Worm (Caenorhabditis elegans) whole organism, young adult: Measurements from ENCODE around the gene F11G11.5.
A peak's percentile ranks its signal among the peaks of the same experiment; 100 is the strongest.

Source experiments
- B0336.3 ChIP-seq: fragments of 200-800 bp; sonication (Bioruptor generic); IDR thresholded peaks from 2 replicates; pipeline ENCODE4 v1.3.6; 2022; ENCODE audit warnings: missing genetic modification characterization, missing compliant biosample characterization
- C06A6.2 ChIP-seq: fragments of 200-800 bp; sonication (Bioruptor generic); conservative IDR thresholded peaks from 2 replicates; pipeline ENCODE4 v1.3.6; 2022; ENCODE audit warnings: missing genetic modification characterization, missing compliant biosample characterization
- F10E7.11 ChIP-seq: sonication (generic microtip); optimal IDR thresholded peaks from 2 replicates; lab custom pipeline; 2017; ENCODE audit warnings: mild to moderate bottlenecking, missing genetic modification characterization, moderate library complexity, missing compliant biosample characterization
- F22D6.2 ChIP-seq: sonication (generic microtip); optimal IDR thresholded peaks from 2 replicates; lab custom pipeline; 2016; ENCODE audit warnings: mild to moderate bottlenecking, missing genetic modification characterization, missing compliant biosample characterization
- F33H1.4 ChIP-seq: fragments of 200-800 bp; sonication (Bioruptor generic); IDR thresholded peaks from 2 replicates; pipeline ENCODE4 v1.3.6; 2022; ENCODE audit warnings: missing genetic modification reagents, missing genetic modification characterization, missing compliant biosample characterization
- F49E8.2 ChIP-seq: sonication (generic microtip); optimal IDR thresholded peaks from 3 replicates; lab custom pipeline; 2017; ENCODE audit warnings: missing genetic modification characterization, mild to moderate bottlenecking, missing compliant biosample characterization, antibody characterized with exemption, moderate library complexity; ENCODE audit not compliant: insufficient read depth
- F52B5.7 ChIP-seq: sonication (generic microtip); optimal IDR thresholded peaks from 2 replicates; lab custom pipeline; 2016; ENCODE audit warnings: mild to moderate bottlenecking, missing genetic modification characterization, missing compliant biosample characterization
- F57A8.1 ChIP-seq: fragments of 200-800 bp; sonication (Bioruptor generic); optimal IDR thresholded peaks from 2 replicates; lab custom pipeline; 2018; ENCODE audit warnings: mild to moderate bottlenecking, missing genetic modification characterization, moderate library complexity, missing compliant biosample characterization
- K11D2.4 ChIP-seq: fragments of 200-800 bp; sonication (Bioruptor generic); IDR thresholded peaks from 2 replicates; pipeline ENCODE4 v1.3.6; 2022; ENCODE audit warnings: missing genetic modification reagents, missing genetic modification characterization, missing compliant biosample characterization
- T26A5.8 ChIP-seq: sonication (generic microtip); optimal IDR thresholded peaks from 2 replicates; lab custom pipeline; 2016; ENCODE audit warnings: missing genetic modification characterization, missing compliant biosample characterization
- ZK185.1 ChIP-seq: sonication (generic microtip); optimal IDR thresholded peaks from 2 replicates; lab custom pipeline; 2016; ENCODE audit warnings: mild to moderate bottlenecking, missing genetic modification characterization, missing compliant biosample characterization; ENCODE audit not compliant: poor library complexity, severe bottlenecking
- ama-1 ChIP-seq, 3 experiments: fragments of 150-350 bp in 1 of 3; sonication (generic microtip) in 2 of 3; optimal IDR thresholded peaks; 2 replicates each; lab custom pipeline; 2014 to 2018; ENCODE audit warnings: missing biosample characterization in 2 of 3, missing genetic modification characterization in 2 of 3, missing genetic modification reagents in 2 of 3
- aptf-2 ChIP-seq: fragments of 200-800 bp; sonication (Bioruptor generic); conservative IDR thresholded peaks from 2 replicates; pipeline ENCODE4 v1.3.6; 2022; ENCODE audit warnings: missing genetic modification reagents, missing genetic modification characterization, missing compliant biosample characterization
- athp-1 ChIP-seq: sonication (generic microtip); optimal IDR thresholded peaks from 2 replicates; lab custom pipeline; 2017; ENCODE audit warnings: mild to moderate bottlenecking, missing genetic modification characterization, missing compliant biosample characterization
- attf-3 ChIP-seq: fragments of 200-800 bp; sonication (Bioruptor generic); conservative IDR thresholded peaks from 2 replicates; pipeline ENCODE4 v1.3.6; 2022; ENCODE audit warnings: missing genetic modification reagents, missing genetic modification characterization, missing compliant biosample characterization
- bed-1 ChIP-seq: fragments of 200-800 bp; sonication (Bioruptor generic); IDR thresholded peaks from 2 replicates; pipeline ENCODE4 v1.3.6; 2022; ENCODE audit warnings: missing genetic modification reagents, missing genetic modification characterization, missing compliant biosample characterization
- cebp-2 ChIP-seq: fragments of 200-800 bp; sonication (Bioruptor generic); IDR thresholded peaks from 2 replicates; pipeline ENCODE4 v1.3.6; 2022; ENCODE audit warnings: missing genetic modification characterization, missing compliant biosample characterization
- ceh-27 ChIP-seq: fragments of 200-800 bp; sonication (Bioruptor generic); optimal IDR thresholded peaks from 2 replicates; lab custom pipeline; 2018; ENCODE audit warnings: mild to moderate bottlenecking, missing genetic modification characterization, moderate library complexity, missing compliant biosample characterization
- ceh-58 ChIP-seq: fragments of 200-800 bp; sonication (Bioruptor generic); IDR thresholded peaks from 2 replicates; pipeline ENCODE4 v1.3.6; 2022; ENCODE audit warnings: missing genetic modification characterization, missing compliant biosample characterization
- egrh-3 ChIP-seq: fragments of 200-800 bp; sonication (Bioruptor generic); IDR thresholded peaks from 2 replicates; pipeline ENCODE4 v1.3.6; 2022; ENCODE audit warnings: missing genetic modification reagents, missing genetic modification characterization, missing compliant biosample characterization
- ekl-4 ChIP-seq: fragments of 200-800 bp; sonication (Bioruptor generic); IDR thresholded peaks from 2 replicates; pipeline ENCODE4 v1.3.6; 2022; ENCODE audit warnings: missing genetic modification reagents, missing genetic modification characterization, missing compliant biosample characterization
- ets-4 ChIP-seq: fragments of 200-800 bp; sonication (Bioruptor generic); optimal IDR thresholded peaks from 2 replicates; lab custom pipeline; 2018; ENCODE audit warnings: mild to moderate bottlenecking, missing genetic modification characterization, missing compliant biosample characterization
- fkh-3 ChIP-seq: sonication (generic microtip); optimal IDR thresholded peaks from 2 replicates; lab custom pipeline; 2016; ENCODE audit warnings: mild to moderate bottlenecking, missing genetic modification characterization, missing compliant biosample characterization
- gei-17 ChIP-seq: fragments of 200-800 bp; sonication (Bioruptor generic); optimal IDR thresholded peaks from 2 replicates; lab custom pipeline; 2018; ENCODE audit warnings: mild to moderate bottlenecking, missing genetic modification characterization, missing compliant biosample characterization
- lin-26 ChIP-seq: fragments of 200-800 bp; sonication (Bioruptor generic); IDR thresholded peaks from 2 replicates; pipeline ENCODE4 v1.3.6; 2022; ENCODE audit warnings: missing genetic modification reagents, missing genetic modification characterization, missing compliant biosample characterization
- lir-1 ChIP-seq: fragments of 200-800 bp; sonication (Bioruptor generic); conservative IDR thresholded peaks from 2 replicates; pipeline ENCODE4 v1.3.6; 2022; ENCODE audit warnings: missing genetic modification reagents, missing genetic modification characterization, missing compliant biosample characterization
- lsl-1 ChIP-seq: fragments of 200-800 bp; sonication (Bioruptor generic); optimal IDR thresholded peaks from 2 replicates; lab custom pipeline; 2018; ENCODE audit warnings: mild to moderate bottlenecking, missing genetic modification characterization, moderate library complexity, missing compliant biosample characterization
- madf-6 ChIP-seq: fragments of 200-800 bp; sonication (Bioruptor generic); IDR thresholded peaks from 2 replicates; pipeline ENCODE4 v1.3.6; 2022; ENCODE audit warnings: missing genetic modification reagents, missing genetic modification characterization, missing compliant biosample characterization
- nfya-2 ChIP-seq: fragments of 200-800 bp; sonication (Bioruptor generic); IDR thresholded peaks from 2 replicates; pipeline ENCODE4 v1.3.6; 2022; ENCODE audit warnings: missing genetic modification reagents, missing genetic modification characterization, missing compliant biosample characterization
- nhr-90 ChIP-seq: sonication (generic microtip); optimal IDR thresholded peaks from 2 replicates; lab custom pipeline; 2016; ENCODE audit warnings: missing genotype, mild to moderate bottlenecking, missing genetic modification characterization, missing compliant biosample characterization
- pha-4 ChIP-seq: fragments of 150-350 bp; sonication (generic microtip); optimal IDR thresholded peaks from 2 replicates; lab custom pipeline; 2014; ENCODE audit warnings: missing biosample characterization, missing genetic modification reagents, missing genetic modification characterization
- rcor-1 ChIP-seq: fragments of 200-800 bp; sonication (Bioruptor generic); IDR thresholded peaks from 2 replicates; pipeline ENCODE4 v1.3.6; 2022; ENCODE audit warnings: missing genetic modification reagents, missing genetic modification characterization, missing compliant biosample characterization
- snpc-1.3 ChIP-seq: sonication (generic microtip); optimal IDR thresholded peaks from 2 replicates; lab custom pipeline; 2017; ENCODE audit warnings: missing genetic modification characterization, mild to moderate bottlenecking, missing compliant biosample characterization, antibody characterized with exemption, moderate library complexity, missing genotype, missing genetic modification reagents; ENCODE audit not compliant: insufficient read depth
- snpc-4 ChIP-seq, 5 experiments: fragments of 150-350 bp in 1 of 5; sonication (generic microtip) in 4 of 5; optimal IDR thresholded peaks; 2 replicates each; lab custom pipeline; 2014 to 2018; ENCODE audit warnings: missing genetic modification characterization in 5 of 5, missing biosample characterization in 3 of 5, antibody characterized with exemption in 2 of 5, mild to moderate bottlenecking in 2 of 5, missing compliant biosample characterization in 2 of 5, missing genotype in 2 of 5, moderate library complexity in 2 of 5, missing genetic modification reagents in 1 of 5
- tbx-9 ChIP-seq: sonication (generic microtip); optimal IDR thresholded peaks from 2 replicates; lab custom pipeline; 2016; ENCODE audit warnings: borderline replicate concordance, missing genetic modification characterization, inconsistent platforms, missing compliant biosample characterization
- unc-62 ChIP-seq: fragments of 150-350 bp; optimal IDR thresholded peaks from 2 replicates; lab custom pipeline; 2014; ENCODE audit warnings: missing biosample characterization, missing genetic modification reagents, missing genetic modification characterization
- zfh-2 ChIP-seq: fragments of 200-800 bp; sonication (Bioruptor generic); conservative IDR thresholded peaks from 2 replicates; pipeline ENCODE4 v1.3.6; 2022; ENCODE audit warnings: missing genetic modification reagents, missing genetic modification characterization, missing compliant biosample characterization
- zim-3 ChIP-seq: sonication (generic microtip); optimal IDR thresholded peaks from 2 replicates; lab custom pipeline; 2017; ENCODE audit warnings: mild to moderate bottlenecking, missing genetic modification characterization, moderate library complexity, missing compliant biosample characterization
- ztf-22 ChIP-seq: fragments of 200-800 bp; sonication (Bioruptor generic); optimal IDR thresholded peaks from 2 replicates; lab custom pipeline; 2018; ENCODE audit warnings: mild to moderate bottlenecking, missing genetic modification characterization, moderate library complexity, missing compliant biosample characterization

Gene F11G11.5

ce11 chrII:4904277-4904676, 46.6 kb downstream of the F11G11.5 start (continued):
- TF ChIP-seq attf-3 (GFP tag; lab: Robert Waterston, UW): no peak
- TF ChIP-seq ceh-27 (GFP tag; lab: Kevin White, UChicago): peak; percentile 32
- no peak for TF ChIP-seq ama-1 (optimal IDR thresholded peaks at IDR 0.05; lab: Kevin White, UChicago)
- no peak for TF ChIP-seq ama-1 (GFP tag; optimal IDR thresholded peaks at IDR 0.05; lab: Kevin White, UChicago)
- TF ChIP-seq athp-1 (tag; lab: Kevin White, UChicago): no peak
- TF ChIP-seq F10E7.11: no peak
- no peak for TF ChIP-seq F52B5.7 (tag; lab: Kevin White, UChicago)
- no peak for TF ChIP-seq T26A5.8 (tag; lab: Kevin White, UChicago)
- no peak for TF ChIP-seq zim-3
- no peak for TF ChIP-seq ets-4 (GFP tag; lab: Kevin White, UChicago)
- no peak for TF ChIP-seq lin-26 (GFP tag; lab: Robert Waterston, UW)
- TF ChIP-seq ceh-58 (GFP tag; lab: Robert Waterston, UW): no peak
- TF ChIP-seq lir-1 (GFP tag; lab: Robert Waterston, UW): 0 out of 2 replicates have a peak, but pooled peaks have one; percentile 10
- no peak for TF ChIP-seq tbx-9 (tag; lab: Kevin White, UChicago)
- no peak for TF ChIP-seq fkh-3 (tag; lab: Kevin White, UChicago)
- no peak for TF ChIP-seq F57A8.1 (GFP tag; lab: Kevin White, UChicago)
- no peak for TF ChIP-seq bed-1 (GFP tag; lab: Robert Waterston, UW)
- no peak for TF ChIP-seq C06A6.2 (GFP tag; lab: Robert Waterston, UW)
- no peak for TF ChIP-seq aptf-2 (GFP tag; lab: Robert Waterston, UW)
- TF ChIP-seq ZK185.1: peak; percentile 58
- TF ChIP-seq ekl-4 (GFP tag; lab: Robert Waterston, UW): peak; percentile 64
- TF ChIP-seq egrh-3 (GFP tag; lab: Robert Waterston, UW): no peak
- TF ChIP-seq gei-17 (GFP tag; lab: Kevin White, UChicago): no peak
- peak; percentile 61 for TF ChIP-seq rcor-1
- peak; percentile 82 for TF ChIP-seq madf-6 (GFP tag; lab: Robert Waterston, UW)
- TF ChIP-seq snpc-1.3: peak; percentile 58
- peak; percentile 44 for TF ChIP-seq F49E8.2 (tag; lab: Kevin White, UChicago)
- no peak for TF ChIP-seq nfya-2 (GFP tag; lab: Robert Waterston, UW)
- no peak for TF ChIP-seq K11D2.4 (GFP tag; lab: Robert Waterston, UW)

ce11 chrII:4904778-4905177, 47.1 kb downstream of the F11G11.5 start, which contains the start of gene btbd-10:
btbd-10 (plus strand) TSS chrII:4905008.
- no peak for TF ChIP-seq ceh-58 (GFP tag; lab: Robert Waterston, UW)
- TF ChIP-seq zfh-2: no peak
- TF ChIP-seq pha-4: peak; percentile 7
- TF ChIP-seq unc-62 (GFP tag; lab: Kevin White, UChicago): peak; percentile 67
- TF ChIP-seq cebp-2 (GFP tag; lab: Robert Waterston, UW): no peak
- TF ChIP-seq ztf-22 (GFP tag; lab: Kevin White, UChicago): no peak
- TF ChIP-seq F22D6.2: no peak
- no peak for TF ChIP-seq lin-26 (GFP tag; lab: Robert Waterston, UW)
- no peak for TF ChIP-seq C06A6.2 (GFP tag; lab: Robert Waterston, UW)

- TF ChIP-seq snpc-4 (GFP tag; optimal IDR thresholded peaks at IDR 0.05; lab: Kevin White, UChicago): no peak
- no peak for TF ChIP-seq snpc-4 (tag; optimal IDR thresholded peaks at IDR 0.05; lab: Kevin White, UChicago)
- TF ChIP-seq B0336.3 (GFP tag; lab: Robert Waterston, UW): no peak
- peak; percentile 50; the same call in 1 of the 2 replicates for TF ChIP-seq F33H1.4 (GFP tag; lab: Robert Waterston, UW)
- TF ChIP-seq nhr-90: no peak
- TF ChIP-seq lsl-1 (GFP tag; lab: Kevin White, UChicago): peak; percentile 70
- peak; percentile 56 for TF ChIP-seq madf-6 (GFP tag; lab: Robert Waterston, UW)
Measured at ce11 chrII:4905331-4905730, 47.6 kb downstream of the F11G11.5 start.
